Worm (Caenorhabditis elegans): ENCODE measurements around the gene T05C12.11.

The T05C12.11 gene

ce11 chrII:8162120-8162648 lies 8.1 kb downstream of the T05C12.11 start, which contains the start of the genes emb-27 and rrf-3:
Gene emb-27, minus strand, starts transcription at chrII:8162170.
Gene rrf-3, plus strand, starts transcription at chrII:8162465.
- TF ChIP-seq snpc-1.3 (tag; optimal IDR thresholded peaks at IDR 0.05; ENCODE audit: insufficient read depth) (no peak), lin-35 (GFP tag; optimal IDR thresholded peaks at IDR 0.05) (no peak), F37B4.10 (GFP tag; IDR thresholded peaks at IDR 0.05) (no peak), ztf-18 (tag; optimal IDR thresholded peaks at IDR 0.05) (peak; percentile 12), lin-54 (GFP tag; optimal IDR thresholded peaks at IDR 0.05) (peak; percentile 51), ztf-22 (GFP tag; optimal IDR thresholded peaks at IDR 0.05) (no peak), madf-6 (GFP tag; IDR thresholded peaks at IDR 0.05) (peak; percentile 48), attf-6 (GFP tag; IDR thresholded peaks at IDR 0.05) (no peak), tbp1 (GFP tag; optimal IDR thresholded peaks at IDR 0.05) (no peak), mcd-1 (GFP tag; IDR thresholded peaks at IDR 0.05) (peak; percentile 76), F33H1.4 (GFP tag; IDR thresholded peaks at IDR 0.05) (peak; percentile 35; the same call in 1 of the 2 replicates), ztf-26 (tag; optimal IDR thresholded peaks at IDR 0.05) (no peak), dox-1 (GFP tag; IDR thresholded peaks at IDR 0.05) (no peak), attf-3 (GFP tag; conservative IDR thresholded peaks at IDR 0.05) (peak; percentile 88), attf-5 (GFP tag; optimal IDR thresholded peaks at IDR 0.05) (peak; percentile 83), die-1 (tag; optimal IDR thresholded peaks at IDR 0.05) (no peak), madf-3 (GFP tag; IDR thresholded peaks at IDR 0.05) (no peak), snpc-3.4 (tag; optimal IDR thresholded peaks at IDR 0.05) (no peak), B0019.2 (GFP tag; conservative IDR thresholded peaks at IDR 0.05) (no peak), nhr-120 (GFP tag; IDR thresholded peaks at IDR 0.05) (no peak), nhr-179 (tag; optimal IDR thresholded peaks at IDR 0.05) (no peak), zim-3 (tag; optimal IDR thresholded peaks at IDR 0.05) (no peak), mxl-1 (tag; optimal IDR thresholded peaks at IDR 0.05) (no peak), dpl-1 (GFP tag; optimal IDR thresholded peaks at IDR 0.05) (peak; percentile 51), B0035.1 (tag; optimal IDR thresholded peaks at IDR 0.05) (no peak), efl-1 (GFP tag; optimal IDR thresholded peaks at IDR 0.05) (peak; percentile 83), zfh-2 (GFP tag; conservative IDR thresholded peaks at IDR 0.05) (no peak), lsl-1 (GFP tag; optimal IDR thresholded peaks at IDR 0.05) (peak; percentile 26), ceh-40 (GFP tag; IDR thresholded peaks at IDR 0.05) (no peak), hmg-20 (GFP tag; IDR thresholded peaks at IDR 0.05) (no peak), cebp-1 (GFP tag; IDR thresholded peaks at IDR 0.05) (no peak), cebp-1 (tag; optimal IDR thresholded peaks at IDR 0.05) (no peak), hrde-1 (tag; optimal IDR thresholded peaks at IDR 0.05; ENCODE audit: borderline replicate concordance) (no peak), C06A6.2 (GFP tag; conservative IDR thresholded peaks at IDR 0.05) (no peak), B0261.1 (tag; optimal IDR thresholded peaks at IDR 0.05) (no peak), F22D6.2 (tag; optimal IDR thresholded peaks at IDR 0.05) (no peak), pbrm-1 (GFP tag; IDR thresholded peaks at IDR 0.05) (no peak), F57C9.4 (tag; optimal IDR thresholded peaks at IDR 0.05) (no peak), snpc-1.1 (tag; optimal IDR thresholded peaks at IDR 0.05; ENCODE audit: insufficient read depth) (no peak), F23B12.7 (tag; optimal IDR thresholded peaks at IDR 0.05; ENCODE audit: insufficient read depth) (no peak), pha-4 (tag; optimal IDR thresholded peaks at IDR 0.05) (no peak), athp-1 (tag; optimal IDR thresholded peaks at IDR 0.05) (no peak), bed-1 (GFP tag; IDR thresholded peaks at IDR 0.05) (no peak), sdz-38 (tag; optimal IDR thresholded peaks at IDR 0.05) (no peak), aptf-3 (GFP tag; IDR thresholded peaks at IDR 0.05) (no peak), repo-1 (tag; optimal IDR thresholded peaks at IDR 0.05) (no peak), Y79H2A.3 (GFP tag; conservative IDR thresholded peaks at IDR 0.05) (no peak), ztf-3 (GFP tag; optimal IDR thresholded peaks at IDR 0.05) (no peak), fkh-3 (tag; optimal IDR thresholded peaks at IDR 0.05) (no peak)
